Worm (Caenorhabditis elegans) whole organism, young adult: ENCODE measurements around the gene dnj-3.

ENCODE experiments used
- B0019.2 ChIP-seq: fragments of 200-800 bp; sonication (Bioruptor generic); conservative IDR thresholded peaks from 2 replicates; pipeline ENCODE4 v1.3.6; 2022; ENCODE audit warnings: missing genetic modification reagents, missing genetic modification characterization, missing compliant biosample characterization
- B0261.1 ChIP-seq: sonication (generic microtip); optimal IDR thresholded peaks from 2 replicates; lab custom pipeline; 2016; ENCODE audit warnings: mild to moderate bottlenecking, missing genetic modification characterization, moderate library complexity, missing compliant biosample characterization
- B0336.3 ChIP-seq: fragments of 200-800 bp; sonication (Bioruptor generic); IDR thresholded peaks from 2 replicates; pipeline ENCODE4 v1.3.6; 2022; ENCODE audit warnings: missing genetic modification characterization, missing compliant biosample characterization
- C06A6.2 ChIP-seq: fragments of 200-800 bp; sonication (Bioruptor generic); conservative IDR thresholded peaks from 2 replicates; pipeline ENCODE4 v1.3.6; 2022; ENCODE audit warnings: missing genetic modification characterization, missing compliant biosample characterization
- F10E7.11 ChIP-seq: sonication (generic microtip); optimal IDR thresholded peaks from 2 replicates; lab custom pipeline; 2017; ENCODE audit warnings: mild to moderate bottlenecking, missing genetic modification characterization, moderate library complexity, missing compliant biosample characterization
- F22D6.2 ChIP-seq: sonication (generic microtip); optimal IDR thresholded peaks from 2 replicates; lab custom pipeline; 2016; ENCODE audit warnings: mild to moderate bottlenecking, missing genetic modification characterization, missing compliant biosample characterization
- F23B12.7 ChIP-seq: sonication (generic microtip); optimal IDR thresholded peaks from 2 replicates; lab custom pipeline; 2017; ENCODE audit warnings: missing genetic modification characterization, mild to moderate bottlenecking, missing compliant biosample characterization, antibody characterized with exemption, moderate library complexity; ENCODE audit not compliant: insufficient read depth
- F33H1.4 ChIP-seq: fragments of 200-800 bp; sonication (Bioruptor generic); IDR thresholded peaks from 2 replicates; pipeline ENCODE4 v1.3.6; 2022; ENCODE audit warnings: missing genetic modification reagents, missing genetic modification characterization, missing compliant biosample characterization
- F37B4.10 ChIP-seq: fragments of 200-800 bp; sonication (Bioruptor generic); IDR thresholded peaks from 2 replicates; pipeline ENCODE4 v1.3.6; 2022; ENCODE audit warnings: missing genetic modification characterization, missing compliant biosample characterization
- F39B2.1 ChIP-seq: fragments of 200-800 bp; sonication (Bioruptor generic); IDR thresholded peaks from 2 replicates; pipeline ENCODE4 v1.3.6; 2022; ENCODE audit warnings: missing genetic modification reagents, missing genetic modification characterization, missing compliant biosample characterization
- F57A8.1 ChIP-seq: fragments of 200-800 bp; sonication (Bioruptor generic); optimal IDR thresholded peaks from 2 replicates; lab custom pipeline; 2018; ENCODE audit warnings: mild to moderate bottlenecking, missing genetic modification characterization, moderate library complexity, missing compliant biosample characterization
- bed-1 ChIP-seq: fragments of 200-800 bp; sonication (Bioruptor generic); IDR thresholded peaks from 2 replicates; pipeline ENCODE4 v1.3.6; 2022; ENCODE audit warnings: missing genetic modification reagents, missing genetic modification characterization, missing compliant biosample characterization
- ceh-58 ChIP-seq: fragments of 200-800 bp; sonication (Bioruptor generic); IDR thresholded peaks from 2 replicates; pipeline ENCODE4 v1.3.6; 2022; ENCODE audit warnings: missing genetic modification characterization, missing compliant biosample characterization
- chd-7 ChIP-seq: sonication (generic microtip); optimal IDR thresholded peaks from 2 replicates; lab custom pipeline; 2016; ENCODE audit warnings: mild to moderate bottlenecking, missing genetic modification characterization, moderate library complexity, missing compliant biosample characterization
- die-1 ChIP-seq: sonication (generic microtip); optimal IDR thresholded peaks from 2 replicates; lab custom pipeline; 2016; ENCODE audit warnings: missing genotype, mild to moderate bottlenecking, missing genetic modification characterization, missing compliant biosample characterization
- ets-4 ChIP-seq: fragments of 200-800 bp; sonication (Bioruptor generic); optimal IDR thresholded peaks from 2 replicates; lab custom pipeline; 2018; ENCODE audit warnings: mild to moderate bottlenecking, missing genetic modification characterization, missing compliant biosample characterization
- hmg-20 ChIP-seq: fragments of 200-800 bp; sonication (Bioruptor generic); IDR thresholded peaks from 2 replicates; pipeline ENCODE4 v1.3.6; 2022; ENCODE audit warnings: missing genetic modification reagents, missing genetic modification characterization, missing compliant biosample characterization
- hrde-1 ChIP-seq: sonication (generic microtip); optimal IDR thresholded peaks from 2 replicates; lab custom pipeline; 2016; ENCODE audit warnings: missing genetic modification characterization, mild to moderate bottlenecking, missing compliant biosample characterization, moderate library complexity, missing genotype, missing genetic modification reagents, borderline replicate concordance
- hsf-1 ChIP-seq: fragments of 200-800 bp; sonication (Bioruptor generic); IDR thresholded peaks from 2 replicates; pipeline ENCODE4 v1.3.6; 2022; ENCODE audit warnings: missing genetic modification reagents, missing genetic modification characterization, missing compliant biosample characterization
- let-607 ChIP-seq, 2 experiments: fragments of 200-800 bp in 1 of 2; sonication (Bioruptor generic) in 1 of 2; sonication (generic microtip) in 1 of 2; optimal IDR thresholded peaks; 2 replicates each; lab custom pipeline; 2016 to 2018; ENCODE audit warnings: mild to moderate bottlenecking in 2 of 2, missing compliant biosample characterization in 2 of 2, missing genetic modification characterization in 2 of 2, moderate library complexity in 2 of 2, missing genotype in 1 of 2
- lin-26 ChIP-seq: fragments of 200-800 bp; sonication (Bioruptor generic); IDR thresholded peaks from 2 replicates; pipeline ENCODE4 v1.3.6; 2022; ENCODE audit warnings: missing genetic modification reagents, missing genetic modification characterization, missing compliant biosample characterization
- lin-54 ChIP-seq: fragments of 200-800 bp; sonication (Bioruptor generic); optimal IDR thresholded peaks from 2 replicates; lab custom pipeline; 2018; ENCODE audit warnings: mild to moderate bottlenecking, missing genetic modification characterization, missing compliant biosample characterization
- lsl-1 ChIP-seq: fragments of 200-800 bp; sonication (Bioruptor generic); optimal IDR thresholded peaks from 2 replicates; lab custom pipeline; 2018; ENCODE audit warnings: mild to moderate bottlenecking, missing genetic modification characterization, moderate library complexity, missing compliant biosample characterization
- madf-10 ChIP-seq: sonication (generic microtip); optimal IDR thresholded peaks from 2 replicates; lab custom pipeline; 2016; ENCODE audit warnings: mild to moderate bottlenecking, missing genetic modification characterization, missing compliant biosample characterization
- madf-6 ChIP-seq: fragments of 200-800 bp; sonication (Bioruptor generic); IDR thresholded peaks from 2 replicates; pipeline ENCODE4 v1.3.6; 2022; ENCODE audit warnings: missing genetic modification reagents, missing genetic modification characterization, missing compliant biosample characterization
- nfya-1 ChIP-seq: sonication (generic microtip); optimal IDR thresholded peaks from 2 replicates; lab custom pipeline; 2017; ENCODE audit warnings: antibody characterized with exemption, missing compliant biosample characterization, missing genetic modification characterization, borderline replicate concordance; ENCODE audit not compliant: insufficient read depth
- nfyb-1 ChIP-seq: fragments of 200-800 bp; sonication (Bioruptor generic); IDR thresholded peaks from 2 replicates; pipeline ENCODE4 v1.3.6; 2022; ENCODE audit warnings: missing genetic modification reagents, missing genetic modification characterization, missing compliant biosample characterization
- nhr-80 ChIP-seq: sonication (generic microtip); optimal IDR thresholded peaks from 2 replicates; lab custom pipeline; 2016; ENCODE audit warnings: missing genetic modification characterization, missing compliant biosample characterization
- snpc-3.4 ChIP-seq: sonication (generic microtip); optimal IDR thresholded peaks from 2 replicates; lab custom pipeline; 2017; ENCODE audit warnings: missing genetic modification characterization, mild to moderate bottlenecking, missing compliant biosample characterization, antibody characterized with exemption, moderate library complexity, missing genotype, missing genetic modification reagents
- somi-1 ChIP-seq: fragments of 200-800 bp; sonication (Bioruptor generic); optimal IDR thresholded peaks from 2 replicates; lab custom pipeline; 2018; ENCODE audit warnings: mild to moderate bottlenecking, missing genetic modification characterization, missing compliant biosample characterization
- unc-62 ChIP-seq: fragments of 150-350 bp; optimal IDR thresholded peaks from 2 replicates; lab custom pipeline; 2014; ENCODE audit warnings: missing biosample characterization, missing genetic modification reagents, missing genetic modification characterization
- ztf-18 ChIP-seq: sonication (generic microtip); optimal IDR thresholded peaks from 2 replicates; lab custom pipeline; 2016; ENCODE audit warnings: missing genotype, mild to moderate bottlenecking, missing genetic modification characterization, missing compliant biosample characterization
- ztf-22 ChIP-seq: fragments of 200-800 bp; sonication (Bioruptor generic); optimal IDR thresholded peaks from 2 replicates; lab custom pipeline; 2018; ENCODE audit warnings: mild to moderate bottlenecking, missing genetic modification characterization, moderate library complexity, missing compliant biosample characterization
- ztf-26 ChIP-seq: sonication (generic microtip); optimal IDR thresholded peaks from 2 replicates; lab custom pipeline; 2017; ENCODE audit warnings: missing genetic modification characterization, missing compliant biosample characterization
- ztf-6 ChIP-seq: fragments of 200-800 bp; sonication (Bioruptor generic); IDR thresholded peaks from 2 replicates; pipeline ENCODE4 v1.3.6; 2022; ENCODE audit warnings: missing genetic modification reagents, missing genetic modification characterization, missing compliant biosample characterization

The dnj-3 gene

ce11 chrV:15054733-15055132 lies 13.7 kb upstream of the dnj-3 start (continued):
- TF ChIP-seq ztf-18 (tag; lab: Kevin White, UChicago) (no peak), F57A8.1 (no peak)

ce11 chrV:15055873-15056272 lies 12.6 kb upstream of the dnj-3 start, which contains the start of gene C25D7.16:
Gene C25D7.16 (plus strand): TSS chrV:15056173.
- TF ChIP-seq hmg-20: no peak
- no peak for TF ChIP-seq bed-1 (GFP tag; lab: Robert Waterston, UW)
- no peak for TF ChIP-seq ets-4 (GFP tag; lab: Kevin White, UChicago)
- TF ChIP-seq madf-6 (GFP tag; lab: Robert Waterston, UW): peak; percentile 7; the same call in 1 of the 2 replicates
- no peak for TF ChIP-seq let-607 (tag; optimal IDR thresholded peaks at IDR 0.05; lab: Kevin White, UChicago)
- TF ChIP-seq ztf-26 (tag; lab: Kevin White, UChicago): no peak
- TF ChIP-seq lsl-1 (GFP tag; lab: Kevin White, UChicago): no peak
- TF ChIP-seq snpc-3.4 (tag; lab: Kevin White, UChicago): no peak
- TF ChIP-seq ztf-22 (GFP tag; lab: Kevin White, UChicago): no peak
- TF ChIP-seq, all 124 proteins: peak for 1

ce11 chrV:15056346-15056839 lies 12.1 kb upstream of the dnj-3 start:
- TF ChIP-seq F39B2.1 (GFP tag; lab: Robert Waterston, UW): no peak
- TF ChIP-seq hsf-1 (GFP tag; lab: Robert Waterston, UW): 0 out of 2 replicates have a peak, but pooled peaks have one; percentile 53
- TF ChIP-seq somi-1: no peak
- peak; percentile 59 for TF ChIP-seq madf-6 (GFP tag; lab: Robert Waterston, UW)
- no peak for TF ChIP-seq nhr-80
- TF ChIP-seq lin-26 (GFP tag; lab: Robert Waterston, UW): peak; percentile 76
- TF ChIP-seq lin-54 (GFP tag; lab: Kevin White, UChicago): peak; percentile 12
- peak; percentile 61 for TF ChIP-seq B0336.3 (GFP tag; lab: Robert Waterston, UW)
- TF ChIP-seq C06A6.2 (GFP tag; lab: Robert Waterston, UW): no peak
- no peak for TF ChIP-seq snpc-3.4 (tag; lab: Kevin White, UChicago)
- no peak for TF ChIP-seq ceh-58 (GFP tag; lab: Robert Waterston, UW)
- no peak for TF ChIP-seq hrde-1 (tag; lab: Kevin White, UChicago)
- TF ChIP-seq B0019.2 (GFP tag; lab: Robert Waterston, UW): no peak
- TF ChIP-seq chd-7: peak; percentile 25

- TF ChIP-seq B0336.3 (GFP tag; lab: Robert Waterston, UW) (no peak), ztf-18 (tag; lab: Kevin White, UChicago) (no peak), F33H1.4 (GFP tag; lab: Robert Waterston, UW) (no peak), nfya-1 (no peak), nfyb-1 (GFP tag; lab: Robert Waterston, UW) (no peak), ceh-58 (GFP tag; lab: Robert Waterston, UW) (no peak), F10E7.11 (tag; lab: Kevin White, UChicago) (no peak), F22D6.2 (tag; lab: Kevin White, UChicago) (no peak), ztf-6 (GFP tag; lab: Robert Waterston, UW) (no peak), B0261.1 (tag; lab: Kevin White, UChicago) (no peak), nhr-80 (no peak), die-1 (tag; lab: Kevin White, UChicago) (no peak), hrde-1 (tag; lab: Kevin White, UChicago) (no peak), unc-62 (GFP tag; lab: Kevin White, UChicago) (no peak), madf-10 (tag; lab: Kevin White, UChicago) (no peak), F37B4.10 (GFP tag; lab: Robert Waterston, UW) (no peak), F23B12.7 (no peak)
Observed at ce11 chrV:15057724-15058123, 10.8 kb upstream of the dnj-3 start.
